Fruit fly (Drosophila melanogaster): Measurements from ENCODE around the gene sordd1.
A peak's percentile ranks its signal among the peaks of the same experiment; 100 is the strongest.

Gene sordd1

dm6 chrX:15758692-15759240 is 37.1 kb downstream of the sordd1 start:
- TF ChIP-seq otp (GFP tag; IDR thresholded peaks at IDR 0.05): no peak
- no peak for TF ChIP-seq Sox102F (GFP tag; optimal IDR thresholded peaks at IDR 0.05)
- no peak for TF ChIP-seq CG12744 (GFP tag; optimal IDR thresholded peaks at IDR 0.05)
- TF ChIP-seq HmgZ (tag; optimal IDR thresholded peaks at IDR 0.05): no peak
- peak; percentile 60 for TF ChIP-seq grau (tag; optimal IDR thresholded peaks at IDR 0.05)
- no peak for TF ChIP-seq Nf-YA (GFP tag; IDR thresholded peaks at IDR 0.05)
- TF ChIP-seq HHEX (GFP tag; optimal IDR thresholded peaks at IDR 0.05): no peak
- TF ChIP-seq CG4854 (GFP tag; optimal IDR thresholded peaks at IDR 0.05): no peak
- TF ChIP-seq zen2 (GFP tag; IDR thresholded peaks at IDR 0.05; ENCODE audit: partially characterized antibody): no peak
- TF ChIP-seq NfI (GFP tag; optimal IDR thresholded peaks at IDR 0.05): no peak
- peak; percentile 70 for TF ChIP-seq exex (tag; optimal IDR thresholded peaks at IDR 0.05)
- no peak for TF ChIP-seq jumu (GFP tag; optimal IDR thresholded peaks at IDR 0.05)
- no peak for TF ChIP-seq mld (GFP tag; IDR thresholded peaks at IDR 0.05; ENCODE audit: partially characterized antibody)
- no peak for TF ChIP-seq sim (GFP tag; IDR thresholded peaks at IDR 0.05)
- peak; percentile 0 for TF ChIP-seq B-H2 (GFP tag; optimal IDR thresholded peaks at IDR 0.05)
- TF ChIP-seq salm (tag; optimal IDR thresholded peaks at IDR 0.05): no peak
- TF ChIP-seq CG13296 (GFP tag; optimal IDR thresholded peaks at IDR 0.05): no peak
- TF ChIP-seq CG14050 (GFP tag; IDR thresholded peaks at IDR 0.05): no peak
- no peak for TF ChIP-seq Camta (GFP tag; optimal IDR thresholded peaks at IDR 0.05)
- TF ChIP-seq CG10209 (GFP tag; optimal IDR thresholded peaks at IDR 0.05): no peak
- TF ChIP-seq CG11247 (GFP tag; IDR thresholded peaks at IDR 0.05): no peak
- no peak for TF ChIP-seq fru (optimal IDR thresholded peaks at IDR 0.05)
- TF ChIP-seq corto (GFP tag; optimal IDR thresholded peaks at IDR 0.05): no peak
- no peak for TF ChIP-seq CG9437 (GFP tag; optimal IDR thresholded peaks at IDR 0.05)
- TF ChIP-seq sug (tag; optimal IDR thresholded peaks at IDR 0.05): peak; percentile 19
- peak in 1 of 2 experiments; percentile 54 for TF ChIP-seq Pdp1 (GFP tag; optimal IDR thresholded peaks at IDR 0.05)
- peak; percentile 30 for TF ChIP-seq CG34376 (GFP tag; optimal IDR thresholded peaks at IDR 0.05)
- no peak for TF ChIP-seq dm (GFP tag; optimal IDR thresholded peaks at IDR 0.05)
- no peak for TF ChIP-seq CG4820 (GFP tag; optimal IDR thresholded peaks at IDR 0.05)
- TF ChIP-seq al (GFP tag; IDR thresholded peaks at IDR 0.05): no peak
- no peak for TF ChIP-seq CG1602 (GFP tag; optimal IDR thresholded peaks at IDR 0.05)
- TF ChIP-seq CG15479 (GFP tag; optimal IDR thresholded peaks at IDR 0.05): peak; percentile 17
- no peak for TF ChIP-seq Six4 (GFP tag; optimal IDR thresholded peaks at IDR 0.05)
- peak; percentile 58 for TF ChIP-seq Med (GFP tag)
- TF ChIP-seq aop (GFP tag; IDR thresholded peaks at IDR 0.05): no peak
- peak; percentile 9 for TF ChIP-seq cg (GFP tag; optimal IDR thresholded peaks at IDR 0.05)
- no peak for TF ChIP-seq slbo (GFP tag; IDR thresholded peaks at IDR 0.05)

DNA sequence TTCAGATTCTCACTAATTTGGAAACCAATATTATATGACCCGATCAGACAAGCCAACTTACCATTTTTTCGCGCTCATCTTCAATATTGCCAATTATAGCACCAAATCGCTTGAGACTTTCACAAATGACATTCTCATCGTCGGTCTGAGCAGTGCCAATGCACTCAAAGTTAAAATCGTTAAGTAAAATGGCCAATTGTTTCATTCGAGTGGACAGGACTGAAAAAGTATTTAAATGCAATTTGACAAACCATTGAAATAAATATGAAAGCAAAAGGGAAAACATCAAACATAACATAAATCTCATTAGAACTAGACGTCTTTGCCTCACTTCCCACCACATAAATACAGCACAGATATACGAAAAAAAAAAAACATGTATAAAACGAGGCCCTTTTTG is 39.8 kb downstream of the sordd1 start, which contains the start of gene CG8260:
TSS of gene CG8260 (plus strand) at position 301 of the 400 bp plus-strand sequence.
- no peak for TF ChIP-seq HLH3B (GFP tag; IDR thresholded peaks at IDR 0.05)

dm6 chrX:15748945-15749344 is 46.9 kb downstream of the sordd1 start, which contains the start of gene Mvd:
Gene Mvd, plus strand, starts transcription at chrX:15749166.
- TF ChIP-seq zfh1 (GFP tag; IDR thresholded peaks at IDR 0.05) (0 out of 3 replicates have a peak, but pooled peaks have one; percentile 21), HLH3B (GFP tag; IDR thresholded peaks at IDR 0.05) (no peak), Hr51 (GFP tag; optimal IDR thresholded peaks at IDR 0.05) (no peak), Ptx1 (GFP tag; IDR thresholded peaks at IDR 0.05) (no peak), CG17612 (GFP tag; IDR thresholded peaks at IDR 0.05) (no peak), hth (optimal IDR thresholded peaks at IDR 0.05) (no peak), cad (GFP tag; optimal IDR thresholded peaks at IDR 0.05) (no peak), BEAF-32 (GFP tag; optimal IDR thresholded peaks at IDR 0.05) (peak; percentile 54), Hr39 (optimal IDR thresholded peaks at IDR 0.05) (no peak), Sin3A (optimal IDR thresholded peaks at IDR 0.05) (peak; percentile 4), CG10462 (GFP tag; optimal IDR thresholded peaks at IDR 0.05) (no peak), Doc2 (GFP tag; IDR thresholded peaks at IDR 0.05) (no peak), CG9727 (GFP tag; optimal IDR thresholded peaks at IDR 0.05) (no peak), bigmax (GFP tag; optimal IDR thresholded peaks at IDR 0.05) (peak; percentile 68), wdn (GFP tag; IDR thresholded peaks at IDR 0.05) (no peak)
